Worm (Caenorhabditis elegans) whole organism, L3 larva: ENCODE measurements around the gene flp-3.

Source experiments
- aly-2 ChIP-seq: fragments of 150-350 bp; optimal IDR thresholded peaks from 2 replicates; lab custom pipeline; 2014; ENCODE audit warnings: missing biosample characterization, missing genetic modification characterization
- elt-2 ChIP-seq: sonication (generic microtip); optimal IDR thresholded peaks from 2 replicates; lab custom pipeline; 2016; ENCODE audit warnings: missing genetic modification reagents, mild to moderate bottlenecking, missing genetic modification characterization, missing compliant biosample characterization
- fos-1 ChIP-seq: fragments of 150-350 bp; optimal IDR thresholded peaks from 2 replicates; lab custom pipeline; 2014; ENCODE audit warnings: missing biosample characterization, missing genetic modification characterization
- hmg-11 ChIP-seq: sonication (generic microtip); optimal IDR thresholded peaks from 2 replicates; lab custom pipeline; 2016; ENCODE audit warnings: missing genetic modification characterization, missing compliant biosample characterization
- lin-15B ChIP-seq: fragments of 150-350 bp; optimal IDR thresholded peaks from 2 replicates; lab custom pipeline; 2014; ENCODE audit warnings: missing biosample characterization, missing genetic modification characterization
- nhr-11 ChIP-seq: fragments of 150-350 bp; optimal IDR thresholded peaks from 2 replicates; lab custom pipeline; 2014; ENCODE audit warnings: missing biosample characterization, missing genetic modification characterization
- nhr-12 ChIP-seq: fragments of 150-350 bp; optimal IDR thresholded peaks from 2 replicates; lab custom pipeline; 2014; ENCODE audit warnings: missing biosample characterization, missing genetic modification characterization
- nhr-25 ChIP-seq: sonication (generic microtip); optimal IDR thresholded peaks from 2 replicates; lab custom pipeline; 2017; ENCODE audit warnings: missing biosample characterization, missing genetic modification characterization
- nhr-43 ChIP-seq: sonication (generic microtip); optimal IDR thresholded peaks from 2 replicates; lab custom pipeline; 2016; ENCODE audit warnings: mild to moderate bottlenecking, missing genetic modification characterization, missing compliant biosample characterization; ENCODE audit not compliant: poor library complexity, severe bottlenecking
- nhr-76 ChIP-seq: fragments of 150-350 bp; sonication (generic microtip); optimal IDR thresholded peaks from 5 replicates; lab custom pipeline; 2014; ENCODE audit warnings: missing biosample characterization, missing genetic modification characterization
- pqm-1 ChIP-seq: fragments of 150-350 bp; optimal IDR thresholded peaks from 2 replicates; lab custom pipeline; 2017; ENCODE audit warnings: missing biosample characterization, missing genetic modification characterization, inconsistent platforms
- snpc-4 ChIP-seq: fragments of 150-350 bp; optimal IDR thresholded peaks from 2 replicates; lab custom pipeline; 2014; ENCODE audit warnings: missing biosample characterization, missing genetic modification characterization
- ztf-11 ChIP-seq: fragments of 150-350 bp; optimal IDR thresholded peaks from 2 replicates; lab custom pipeline; 2014; ENCODE audit warnings: missing biosample characterization, missing genetic modification characterization
- ztf-4 ChIP-seq: fragments of 150-350 bp; optimal IDR thresholded peaks from 2 replicates; lab custom pipeline; 2014; ENCODE audit warnings: missing biosample characterization, missing genetic modification characterization

flp-3 gene

DNA sequence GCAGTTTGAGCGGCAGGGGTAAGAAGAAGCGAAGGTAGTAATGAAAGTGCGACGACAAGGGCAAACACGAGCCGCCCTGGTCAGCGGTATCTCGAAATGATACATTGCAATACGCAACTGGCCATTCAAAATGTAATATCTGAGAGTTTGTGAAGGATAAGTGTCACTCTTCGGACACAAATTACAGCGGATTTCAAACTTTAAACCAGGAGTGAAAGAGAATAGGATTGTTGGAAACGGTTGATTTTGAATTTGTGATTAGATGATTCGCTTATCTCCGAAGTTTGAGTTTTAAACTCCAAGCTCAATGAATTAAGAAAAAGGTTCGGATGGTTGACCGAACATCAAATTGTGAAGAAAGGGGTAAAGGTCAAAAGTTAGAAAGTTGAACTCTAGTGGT lies 45.4 kb downstream of the flp-3 start, which contains the start of gene ZC374.2:
Gene ZC374.2 (minus strand): TSS at position 101 of the 400 bp plus-strand sequence.
- TF ChIP-seq hmg-11 (tag; lab: Kevin White, UChicago) = no peak
- no peak for TF ChIP-seq snpc-4
- TF ChIP-seq pqm-1 = no peak
- no peak for TF ChIP-seq ztf-11 (tag; lab: Kevin White, UChicago)
- no peak for TF ChIP-seq nhr-11
- TF ChIP-seq nhr-76 (tag; lab: Kevin White, UChicago) = no peak
- TF ChIP-seq aly-2 = no peak
- TF ChIP-seq nhr-12 (tag; lab: Kevin White, UChicago) = no peak
- no peak for TF ChIP-seq nhr-25 (tag; lab: Kevin White, UChicago)
- TF ChIP-seq lin-15B (tag; lab: Kevin White, UChicago) = no peak
- TF ChIP-seq fos-1 (tag; lab: Kevin White, UChicago) = no peak

DNA sequence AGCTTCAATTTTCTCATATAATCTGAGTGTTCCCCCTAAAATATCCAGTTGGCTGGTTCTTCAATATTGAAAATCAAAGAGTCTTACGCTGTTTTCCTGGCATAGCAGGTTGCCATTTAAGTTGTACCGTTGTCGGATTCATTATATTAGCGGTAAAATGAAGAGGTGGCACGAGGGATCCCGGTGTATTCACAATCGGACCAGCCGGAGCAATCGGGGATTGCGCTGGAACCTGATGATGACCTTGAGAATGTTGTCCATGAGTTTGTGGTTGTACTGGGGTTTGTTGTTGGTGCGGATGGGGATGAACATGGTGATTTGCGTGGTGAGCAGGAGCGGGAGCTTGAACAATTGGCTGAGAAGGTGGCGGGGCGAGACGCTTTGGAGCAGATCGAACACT lies 48.3 kb downstream of the flp-3 start:
- no peak for TF ChIP-seq ztf-4 (tag; lab: Kevin White, UChicago)
- TF ChIP-seq nhr-43 = no peak
- no peak for TF ChIP-seq elt-2 (tag; lab: Kevin White, UChicago)
